Worm (Caenorhabditis elegans) whole organism, L4 larva: ENCODE results near the gene F15H10.8.

Experiments used
- D1046.2 ChIP-seq: fragments of 200-800 bp; sonication (Bioruptor generic); IDR thresholded peaks from 2 replicates; pipeline ENCODE4 v1.3.6; 2022; ENCODE audit warnings: missing genetic modification characterization, missing compliant biosample characterization
- F10B5.3 ChIP-seq: sonication (generic microtip); optimal IDR thresholded peaks from 2 replicates; lab custom pipeline; 2016; ENCODE audit warnings: mild to moderate bottlenecking, missing genetic modification characterization, missing compliant biosample characterization
- F26F4.8 ChIP-seq: fragments of 200-800 bp; sonication (Bioruptor generic); conservative IDR thresholded peaks from 2 replicates; pipeline ENCODE4 v1.3.6; 2022; ENCODE audit warnings: missing genetic modification characterization, missing compliant biosample characterization
- F49E8.2 ChIP-seq: sonication (generic microtip); optimal IDR thresholded peaks from 2 replicates; lab custom pipeline; 2016; ENCODE audit warnings: missing compliant biosample characterization, mild to moderate bottlenecking, missing genetic modification characterization, borderline replicate concordance
- R02D3.7 ChIP-seq: fragments of 150-350 bp; sonication (generic microtip); optimal IDR thresholded peaks from 3 replicates; lab custom pipeline; 2014; ENCODE audit warnings: missing biosample characterization, missing genetic modification characterization
- Y5F2A.4 ChIP-seq: fragments of 200-800 bp; sonication (Bioruptor generic); optimal IDR thresholded peaks from 2 replicates; lab custom pipeline; 2018; ENCODE audit warnings: mild to moderate bottlenecking, missing genetic modification characterization, missing compliant biosample characterization
- Y75B8A.6 ChIP-seq: fragments of 200-800 bp; sonication (Bioruptor generic); IDR thresholded peaks from 2 replicates; pipeline ENCODE4 v1.3.6; 2022; ENCODE audit warnings: missing genetic modification reagents, missing genetic modification characterization, missing compliant biosample characterization
- arid-1 ChIP-seq: fragments of 200-800 bp; sonication (Bioruptor generic); conservative IDR thresholded peaks from 2 replicates; pipeline ENCODE4 v1.3.6; 2022; ENCODE audit warnings: missing genetic modification reagents, missing genetic modification characterization, missing compliant biosample characterization
- ceh-20 ChIP-seq: fragments of 200-800 bp; sonication (Bioruptor generic); IDR thresholded peaks from 2 replicates; pipeline ENCODE4 v1.3.6; 2022; ENCODE audit warnings: missing genetic modification reagents, missing genetic modification characterization, missing compliant biosample characterization
- ceh-32 ChIP-seq: sonication (generic microtip); optimal IDR thresholded peaks from 2 replicates; lab custom pipeline; 2016; ENCODE audit warnings: mild to moderate bottlenecking, missing genetic modification characterization, missing compliant biosample characterization; ENCODE audit not compliant: poor library complexity
- cey-2 ChIP-seq: sonication (generic microtip); optimal IDR thresholded peaks from 3 replicates; lab custom pipeline; 2017; ENCODE audit warnings: missing genetic modification characterization, mild to moderate bottlenecking, missing compliant biosample characterization, antibody characterized with exemption, borderline replicate concordance; ENCODE audit not compliant: insufficient read depth
- ctbp-1 ChIP-seq: fragments of 200-800 bp; sonication (Bioruptor generic); IDR thresholded peaks from 2 replicates; pipeline ENCODE4 v1.3.6; 2022; ENCODE audit warnings: missing genetic modification reagents, missing genetic modification characterization, missing compliant biosample characterization
- daf-16 ChIP-seq, 3 experiments: sonication (generic microtip); optimal IDR thresholded peaks; 2 replicates each; lab custom pipeline; 2016 to 2017; ENCODE audit warnings: missing genetic modification characterization in 3 of 3, missing genetic modification reagents in 3 of 3, mild to moderate bottlenecking in 2 of 3, missing compliant biosample characterization in 2 of 3, missing biosample characterization in 1 of 3, moderate library complexity in 1 of 3
- daf-19 ChIP-seq: fragments of 200-800 bp; sonication (Bioruptor generic); conservative IDR thresholded peaks from 2 replicates; pipeline ENCODE4 v1.3.6; 2022; ENCODE audit warnings: missing genetic modification characterization, missing compliant biosample characterization
- daf-8 ChIP-seq: fragments of 200-800 bp; sonication (Bioruptor generic); IDR thresholded peaks from 2 replicates; pipeline ENCODE4 v1.3.6; 2022; ENCODE audit warnings: missing genetic modification characterization, missing compliant biosample characterization
- dmd-6 ChIP-seq: fragments of 200-800 bp; sonication (Bioruptor generic); IDR thresholded peaks from 2 replicates; pipeline ENCODE4 v1.3.6; 2022; ENCODE audit warnings: missing genetic modification reagents, missing genetic modification characterization, missing compliant biosample characterization
- dve-1 ChIP-seq: sonication (generic microtip); optimal IDR thresholded peaks from 2 replicates; lab custom pipeline; 2017; ENCODE audit warnings: antibody characterized with exemption, mild to moderate bottlenecking, missing genetic modification characterization, missing compliant biosample characterization; ENCODE audit not compliant: insufficient read depth
- fos-1 ChIP-seq: fragments of 150-350 bp; optimal IDR thresholded peaks from 2 replicates; lab custom pipeline; 2014; ENCODE audit warnings: missing biosample characterization, missing genetic modification characterization
- hif-1 ChIP-seq, 2 experiments: sonication (generic microtip); optimal IDR thresholded peaks; 2 replicates each; lab custom pipeline; 2016 to 2017; ENCODE audit warnings: missing compliant biosample characterization in 2 of 2, missing genetic modification characterization in 2 of 2, missing genetic modification reagents in 2 of 2, missing genotype in 2 of 2, mild to moderate bottlenecking in 1 of 2
- hmg-1.1 ChIP-seq: fragments of 200-800 bp; sonication (Bioruptor generic); IDR thresholded peaks from 2 replicates; pipeline ENCODE4 v1.3.6; 2022; ENCODE audit warnings: missing genetic modification reagents, missing genetic modification characterization, missing compliant biosample characterization
- jun-1 ChIP-seq: fragments of 150-350 bp; optimal IDR thresholded peaks from 2 replicates; lab custom pipeline; 2014; ENCODE audit warnings: missing biosample characterization, missing genetic modification reagents, missing genetic modification characterization
- lin-1 ChIP-seq: fragments of 200-800 bp; sonication (Bioruptor generic); IDR thresholded peaks from 2 replicates; pipeline ENCODE4 v1.3.6; 2022; ENCODE audit warnings: missing genetic modification reagents, missing genetic modification characterization, missing compliant biosample characterization
- lin-13 ChIP-seq: fragments of 150-350 bp; optimal IDR thresholded peaks from 2 replicates; lab custom pipeline; 2014; ENCODE audit warnings: missing biosample characterization, missing genetic modification reagents, missing genetic modification characterization
- lin-15B ChIP-seq: fragments of 150-350 bp; sonication (generic microtip); optimal IDR thresholded peaks from 3 replicates; lab custom pipeline; 2014; ENCODE audit warnings: missing biosample characterization, missing genetic modification characterization
- lir-3 ChIP-seq: sonication (generic microtip); optimal IDR thresholded peaks from 2 replicates; lab custom pipeline; 2016; ENCODE audit warnings: mild to moderate bottlenecking, missing genetic modification characterization, missing compliant biosample characterization
- madf-5 ChIP-seq, 2 experiments: fragments of 200-800 bp; sonication (Bioruptor generic); IDR thresholded peaks; 2 replicates each; pipeline ENCODE4 v1.3.6; 2022; ENCODE audit warnings: missing compliant biosample characterization in 2 of 2, missing genetic modification characterization in 2 of 2
- mdt-29 ChIP-seq: fragments of 200-800 bp; sonication (Bioruptor generic); IDR thresholded peaks from 2 replicates; pipeline ENCODE4 v1.3.6; 2022; ENCODE audit warnings: missing genetic modification reagents, missing genetic modification characterization, missing compliant biosample characterization
- mep-1 ChIP-seq: fragments of 150-350 bp; sonication (generic microtip); optimal IDR thresholded peaks from 3 replicates; lab custom pipeline; 2014; ENCODE audit warnings: missing biosample characterization, missing genetic modification characterization
- nhr-10 ChIP-seq: fragments of 150-350 bp; optimal IDR thresholded peaks from 2 replicates; lab custom pipeline; 2014; ENCODE audit warnings: missing biosample characterization, missing genetic modification characterization
- nhr-76 ChIP-seq: fragments of 150-350 bp; optimal IDR thresholded peaks from 2 replicates; lab custom pipeline; 2014; ENCODE audit warnings: missing biosample characterization, missing genetic modification characterization
- nhr-77 ChIP-seq: fragments of 150-350 bp; optimal IDR thresholded peaks from 2 replicates; lab custom pipeline; 2014; ENCODE audit warnings: missing biosample characterization, missing genetic modification characterization
- pha-4 ChIP-seq, 2 experiments: fragments of 150-350 bp in 1 of 2; fragments of 200-800 bp in 1 of 2; sonication (Bioruptor generic) in 1 of 2; IDR thresholded peaks in 1 of 2; optimal IDR thresholded peaks in 1 of 2; 2 replicates each; pipeline versions ENCODE4 v1.3.6 to Lab custom; 2014 to 2022; ENCODE audit warnings: missing genetic modification characterization in 2 of 2, missing genetic modification reagents in 2 of 2, missing biosample characterization in 1 of 2, missing compliant biosample characterization in 1 of 2
- php-3 ChIP-seq: fragments of 200-800 bp; sonication (Bioruptor generic); IDR thresholded peaks from 2 replicates; pipeline ENCODE4 v1.3.6; 2022; ENCODE audit warnings: missing genetic modification reagents, missing genetic modification characterization, missing compliant biosample characterization
- set-16 ChIP-seq: fragments of 200-800 bp; sonication (Bioruptor generic); IDR thresholded peaks from 2 replicates; pipeline ENCODE4 v1.3.6; 2022; ENCODE audit warnings: missing genetic modification reagents, missing genetic modification characterization, missing compliant biosample characterization
- unc-62 ChIP-seq, 3 experiments: fragments of 150-350 bp in 1 of 3; sonication (generic microtip); optimal IDR thresholded peaks in 2 of 3; peaks in 1 of 3; 1 replicate in 1 of 3; 2 replicates in 2 of 3; lab custom pipeline; 2014 to 2017; ENCODE audit warnings: missing biosample characterization in 3 of 3, missing genetic modification characterization in 3 of 3, missing genetic modification reagents in 3 of 3, missing genotype in 1 of 3
- vab-7 ChIP-seq: fragments of 200-800 bp; sonication (Bioruptor generic); IDR thresholded peaks from 2 replicates; pipeline ENCODE4 v1.3.6; 2022; ENCODE audit warnings: missing genetic modification reagents, missing genetic modification characterization, missing compliant biosample characterization
- zfp-3 ChIP-seq: fragments of 200-800 bp; sonication (Bioruptor generic); conservative IDR thresholded peaks from 2 replicates; pipeline ENCODE4 v1.3.6; 2022; ENCODE audit warnings: missing genetic modification reagents, missing genetic modification characterization, missing compliant biosample characterization

Gene F15H10.8

ce11 chrV:10426253-10426652, 23.5 kb upstream of the F15H10.8 start, which contains the start of gene apc-10:
Gene apc-10 (minus strand): TSS chrV:10426353.
- TF ChIP-seq nhr-76 (tag; lab: Kevin White, UChicago) (no peak), hif-1 (tag; optimal IDR thresholded peaks at IDR 0.05; lab: Kevin White, UChicago) (no peak), Y5F2A.4 (GFP tag; lab: Kevin White, UChicago) (no peak), lir-3 (tag; lab: Kevin White, UChicago) (no peak), zfp-3 (GFP tag; lab: Robert Waterston, UW) (no peak), set-16 (GFP tag; lab: Robert Waterston, UW) (no peak), hmg-1.1 (GFP tag; lab: Robert Waterston, UW) (no peak), daf-19 (no peak), ctbp-1 (no peak), F10B5.3 (tag; lab: Kevin White, UChicago) (no peak), daf-8 (GFP tag; lab: Robert Waterston, UW) (no peak), nhr-10 (no peak), R02D3.7 (tag; lab: Kevin White, UChicago) (no peak), jun-1 (no peak), dve-1 (tag; lab: Kevin White, UChicago) (no peak), arid-1 (GFP tag; lab: Robert Waterston, UW) (no peak), lin-15B (tag; lab: Kevin White, UChicago) (no peak), daf-16 (GFP tag; optimal IDR thresholded peaks at IDR 0.05; lab: Kevin White, UChicago) (no peak), daf-16 (tag; optimal IDR thresholded peaks at IDR 0.05; lab: Kevin White, UChicago) (no peak), cey-2 (tag; lab: Kevin White, UChicago) (no peak)

- TF ChIP-seq fos-1 (tag; lab: Kevin White, UChicago) (no peak), lir-3 (tag; lab: Kevin White, UChicago) (no peak), nhr-10 (no peak), D1046.2 (GFP tag; lab: Robert Waterston, UW) (no peak), vab-7 (GFP tag; lab: Robert Waterston, UW) (no peak), mep-1 (tag; lab: Kevin White, UChicago) (no peak), unc-62 (GFP tag; optimal IDR thresholded peaks at IDR 0.05 in 1 of 2; lab: Kevin White, UChicago) (no peak), unc-62 (tag; optimal IDR thresholded peaks at IDR 0.05; lab: Kevin White, UChicago) (no peak), ceh-32 (tag; lab: Kevin White, UChicago) (no peak), php-3 (GFP tag; lab: Robert Waterston, UW) (no peak), lin-1 (GFP tag; lab: Robert Waterston, UW) (no peak), lin-13 (no peak), F49E8.2 (no peak), nhr-77 (tag; lab: Kevin White, UChicago) (no peak), mdt-29 (GFP tag; lab: Robert Waterston, UW) (no peak), daf-16 (GFP tag; optimal IDR thresholded peaks at IDR 0.05; lab: Kevin White, UChicago) (no peak), daf-16 (tag; optimal IDR thresholded peaks at IDR 0.05; lab: Kevin White, UChicago) (no peak), nhr-76 (tag; lab: Kevin White, UChicago) (no peak), F26F4.8 (GFP tag; lab: Robert Waterston, UW) (no peak), Y75B8A.6 (GFP tag; lab: Robert Waterston, UW) (no peak), dmd-6 (GFP tag; lab: Robert Waterston, UW) (no peak), pha-4 (GFP tag; IDR thresholded peaks at IDR 0.05; lab: Robert Waterston, UW) (no peak), pha-4 (tag; optimal IDR thresholded peaks at IDR 0.05; lab: Kevin White, UChicago) (no peak)
Observed at ce11 chrV:10425098-10425497, 22.4 kb upstream of the F15H10.8 start, which contains the start of gene col-12. Gene col-12 (minus strand): TSS chrV:10425198.

- TF ChIP-seq madf-5 (GFP tag; IDR thresholded peaks at IDR 0.05; lab: Robert Waterston, UW) (0 out of 4 replicates have a peak, but pooled peaks of 1 of the 2 experiments have one; percentile 51), ceh-20 (GFP tag; lab: Robert Waterston, UW) (peak; percentile 48; the same call in 1 of the 2 replicates), set-16 (GFP tag; lab: Robert Waterston, UW) (peak; percentile 97), ctbp-1 (peak; percentile 49)
Observed at ce11 chrV:10423968-10424367, 21.3 kb upstream of the F15H10.8 start.
